Worm (Caenorhabditis elegans): Measurements from ENCODE around the gene pax-2.

pax-2 gene

ce11 chrIV:4244510-4244909, 40.3 kb upstream of the pax-2 start, which contains the start of gene col-34:
TSS of gene col-34 (minus strand) at chrIV:4244610.
- TF ChIP-seq mdl-1 (tag; optimal IDR thresholded peaks at IDR 0.05) (no peak), unc-55 (GFP tag; optimal IDR thresholded peaks at IDR 0.05) (no peak), lin-11 (tag; optimal IDR thresholded peaks at IDR 0.05) (no peak), fos-1 (tag; optimal IDR thresholded peaks at IDR 0.05) (no peak), egl-27 (tag; optimal IDR thresholded peaks at IDR 0.05) (no peak), lsy-2 (tag; optimal IDR thresholded peaks at IDR 0.05) (no peak)

- TF ChIP-seq R02D3.7 (tag; optimal IDR thresholded peaks at IDR 0.05): no peak
- no peak for TF ChIP-seq nhr-10 (tag; optimal IDR thresholded peaks at IDR 0.05)
- no peak for TF ChIP-seq nhr-237 (tag; optimal IDR thresholded peaks at IDR 0.05)
- TF ChIP-seq nhr-11 (tag; optimal IDR thresholded peaks at IDR 0.05): no peak
- TF ChIP-seq aly-2 (tag; optimal IDR thresholded peaks at IDR 0.05): no peak
- no peak for TF ChIP-seq nhr-129 (tag; optimal IDR thresholded peaks at IDR 0.05)
- TF ChIP-seq mbf-1 (tag; optimal IDR thresholded peaks at IDR 0.05): no peak
- TF ChIP-seq ceh-82 (tag; optimal IDR thresholded peaks at IDR 0.05): no peak
Observed at ce11 chrIV:4243830-4244406, 39.7 kb upstream of the pax-2 start.

DNA sequence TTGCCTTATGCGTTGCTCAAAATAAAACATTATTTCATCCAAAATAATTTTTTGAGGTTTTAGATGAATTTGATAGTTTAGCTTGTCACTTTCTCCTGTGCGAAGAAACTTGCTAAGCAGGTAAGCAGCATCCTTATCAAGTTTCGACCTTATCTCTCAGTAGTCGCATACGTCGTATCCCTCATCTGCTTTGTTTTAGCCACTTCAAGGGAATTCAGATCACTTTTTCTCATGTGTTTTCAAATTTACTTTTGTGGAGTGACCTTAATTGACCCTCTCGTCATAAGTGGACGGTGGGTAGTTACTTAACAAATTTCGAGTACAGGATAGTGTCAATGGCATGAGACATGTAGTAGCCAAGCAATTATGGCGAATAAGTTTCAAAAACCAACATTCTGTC, 32.5 kb upstream of the pax-2 start:
- no peak for TF ChIP-seq mab-5 (tag; optimal IDR thresholded peaks at IDR 0.05)
- peak; percentile 47 for TF ChIP-seq nhr-21 (tag; optimal IDR thresholded peaks at IDR 0.05)
- peak; percentile 8 for TF ChIP-seq ama-1 (optimal IDR thresholded peaks at IDR 0.05)
- TF ChIP-seq nhr-11 (tag; optimal IDR thresholded peaks at IDR 0.05): peak; percentile 24
- no peak for TF ChIP-seq gmeb-1 (tag; optimal IDR thresholded peaks at IDR 0.05)
- peak; percentile 22 for TF ChIP-seq nhr-25 (tag; optimal IDR thresholded peaks at IDR 0.05)

ce11 chrIV:4236025-4236407, 31.8 kb upstream of the pax-2 start:
- no peak for TF ChIP-seq ceh-82 (tag; optimal IDR thresholded peaks at IDR 0.05)
- no peak for TF ChIP-seq R02D3.7 (tag; optimal IDR thresholded peaks at IDR 0.05)
- no peak for TF ChIP-seq lsy-2 (tag; optimal IDR thresholded peaks at IDR 0.05)
- TF ChIP-seq Y55F3AM.14 (GFP tag; optimal IDR thresholded peaks at IDR 0.05): no peak
- TF ChIP-seq nhr-25 (tag; optimal IDR thresholded peaks at IDR 0.05): no peak
- TF ChIP-seq ztf-11 (tag; optimal IDR thresholded peaks at IDR 0.05): no peak
- no peak for TF ChIP-seq unc-62 (GFP tag; optimal IDR thresholded peaks at IDR 0.05)
- no peak for TF ChIP-seq sma-9 (GFP tag; optimal IDR thresholded peaks at IDR 0.05)
- no peak for TF ChIP-seq sma-9 (tag; optimal IDR thresholded peaks at IDR 0.05)
- no peak for TF ChIP-seq dmd-4 (tag; optimal IDR thresholded peaks at IDR 0.05)
- TF ChIP-seq fos-1 (tag; optimal IDR thresholded peaks at IDR 0.05): no peak

ce11 chrIV:4235315-4236024, 31.3 kb upstream of the pax-2 start, which contains the start of the genes zipt-2.2 and dpy-13:
TSS of gene zipt-2.2 (minus strand) at chrIV:4235365.
TSS of gene dpy-13 (plus strand) at chrIV:4235614.
- TF ChIP-seq ama-1 (optimal IDR thresholded peaks at IDR 0.05) (peak; percentile 87), crh-2 (tag; optimal IDR thresholded peaks at IDR 0.05) (no peak), ceh-16 (tag; optimal IDR thresholded peaks at IDR 0.05) (no peak), R02D3.7 (tag; optimal IDR thresholded peaks at IDR 0.05) (no peak), nhr-21 (tag; optimal IDR thresholded peaks at IDR 0.05) (peak; percentile 42), nhr-6 (tag; optimal IDR thresholded peaks at IDR 0.05) (no peak), nhr-10 (tag; optimal IDR thresholded peaks at IDR 0.05) (no peak)

DNA sequence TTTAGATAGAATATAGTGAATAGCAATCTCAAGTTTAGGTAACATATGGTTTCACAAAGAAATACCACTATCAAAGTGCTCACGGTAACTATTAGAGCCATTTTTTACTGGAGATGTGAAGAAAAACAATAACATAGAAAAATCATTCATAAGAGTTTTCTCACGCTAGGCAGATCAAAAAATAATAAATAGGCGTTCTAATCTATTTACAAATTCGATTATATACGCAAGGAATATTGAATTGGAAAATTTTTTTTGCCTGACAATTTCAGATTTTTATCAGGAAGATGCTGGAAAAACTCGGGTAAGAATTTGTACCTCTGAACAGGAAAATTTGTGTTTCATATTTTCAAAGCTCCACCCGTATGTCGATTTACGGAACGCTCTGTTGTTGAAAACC, 23.7 kb upstream of the pax-2 start, which contains the start of gene srbc-70:
TSS of gene srbc-70 (minus strand) at position 101 of the 400 bp plus-strand sequence.
- TF ChIP-seq blmp-1 (tag; optimal IDR thresholded peaks at IDR 0.05; ENCODE audit: insufficient read depth) (no peak), crh-2 (tag; optimal IDR thresholded peaks at IDR 0.05) (no peak), nhr-237 (tag; optimal IDR thresholded peaks at IDR 0.05) (no peak), ztf-11 (tag; optimal IDR thresholded peaks at IDR 0.05) (no peak), unc-39 (tag; optimal IDR thresholded peaks at IDR 0.05) (no peak), skn-1 (tag; optimal IDR thresholded peaks at IDR 0.05) (no peak), ztf-4 (tag; optimal IDR thresholded peaks at IDR 0.05) (no peak), nhr-77 (tag; optimal IDR thresholded peaks at IDR 0.05) (no peak), lin-11 (tag; optimal IDR thresholded peaks at IDR 0.05) (no peak), alr-1 (tag; optimal IDR thresholded peaks at IDR 0.05) (no peak), nhr-10 (tag; optimal IDR thresholded peaks at IDR 0.05) (no peak), Y55F3AM.14 (GFP tag; optimal IDR thresholded peaks at IDR 0.05) (no peak), sem-4 (tag; optimal IDR thresholded peaks at IDR 0.05) (no peak), ama-1 (optimal IDR thresholded peaks at IDR 0.05) (no peak), ztf-1 (GFP tag; conservative IDR thresholded peaks at IDR 0.05) (no peak), sma-3 (GFP tag; optimal IDR thresholded peaks at IDR 0.05) (no peak), nhr-6 (tag; optimal IDR thresholded peaks at IDR 0.05) (no peak), unc-62 (GFP tag; optimal IDR thresholded peaks at IDR 0.05) (no peak)

Measured in whole organism, L2 larva.